Worm (Caenorhabditis elegans) whole organism, L1 larva: ENCODE data around the gene F52E10.4.
A peak's percentile ranks its signal among the peaks of the same experiment; 100 is the strongest.

Source experiments
- ama-1 ChIP-seq: fragments of 150-350 bp; optimal IDR thresholded peaks from 2 replicates; lab custom pipeline; 2014
- ceh-90 ChIP-seq: sonication (generic microtip); optimal IDR thresholded peaks from 2 replicates; lab custom pipeline; 2016; ENCODE audit warnings: missing genetic modification characterization, missing compliant biosample characterization
- efl-1 ChIP-seq, 4 experiments: fragments of 150-350 bp; optimal IDR thresholded peaks in 3 of 4; peaks in 1 of 4; 1 replicate in 1 of 4; 2 replicates in 3 of 4; lab custom pipeline; 2014; ENCODE audit warnings: missing biosample characterization in 2 of 4, missing genetic modification characterization in 2 of 4, missing genetic modification reagents in 2 of 4
- nhr-11 ChIP-seq: fragments of 150-350 bp; optimal IDR thresholded peaks from 2 replicates; lab custom pipeline; 2014; ENCODE audit warnings: missing biosample characterization, missing genetic modification characterization
- pag-3 ChIP-seq: sonication (generic microtip); optimal IDR thresholded peaks from 2 replicates; lab custom pipeline; 2017; ENCODE audit warnings: missing genetic modification characterization, mild to moderate bottlenecking, missing compliant biosample characterization, antibody characterized with exemption, borderline replicate concordance; ENCODE audit not compliant: insufficient read depth

DNA sequence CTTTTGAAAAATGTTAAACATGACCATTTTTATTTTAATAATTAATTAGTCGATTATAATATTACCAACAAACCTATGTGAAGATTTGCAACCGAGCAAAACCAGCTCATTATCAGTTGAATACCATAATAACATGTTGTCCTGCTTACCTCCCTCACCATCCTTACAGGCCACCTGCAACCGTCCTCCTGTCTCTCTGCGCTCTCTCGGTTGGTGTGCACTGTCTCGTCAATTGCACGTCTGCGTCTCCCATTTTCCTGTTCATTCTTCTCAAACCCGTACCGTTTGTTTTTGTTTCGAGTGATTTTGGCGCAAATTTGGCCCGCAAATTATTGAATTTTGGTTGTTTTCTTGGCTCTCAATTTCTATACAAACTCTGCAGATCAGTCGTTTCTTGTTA lies 38.6 kb upstream of the F52E10.4 start:
- TF ChIP-seq ama-1 (lab: Kevin White, UChicago) (no peak), pag-3 (no peak), efl-1 (optimal IDR thresholded peaks at IDR 0.05; lab: Kevin White, UChicago) (peak; percentile 9 to 49), efl-1 (GFP tag; optimal IDR thresholded peaks at IDR 0.05 in 1 of 2; lab: Kevin White, UChicago) (no peak), nhr-11 (tag; lab: Kevin White, UChicago) (no peak), ceh-90 (no peak)
